Worm (Caenorhabditis elegans): Measurements from ENCODE around the gene ZK822.1.

The ZK822.1 gene

ce11 chrIV:11942313-11942712, 20.4 kb upstream of the ZK822.1 start, which contains the start of gene ZK829.1:
Gene ZK829.1, minus strand, starts transcription at chrIV:11942413.
- TF ChIP-seq mab-5 (tag; optimal IDR thresholded peaks at IDR 0.05): no peak
- no peak for TF ChIP-seq ceh-43 (GFP tag; optimal IDR thresholded peaks at IDR 0.05)
- no peak for TF ChIP-seq lin-13 (tag; optimal IDR thresholded peaks at IDR 0.05)
- TF ChIP-seq nhr-2 (tag; optimal IDR thresholded peaks at IDR 0.05): no peak
- TF ChIP-seq lsy-2 (tag; optimal IDR thresholded peaks at IDR 0.05): no peak
- TF ChIP-seq nhr-28 (tag; optimal IDR thresholded peaks at IDR 0.05): no peak
- no peak for TF ChIP-seq zip-8 (tag; optimal IDR thresholded peaks at IDR 0.05)
- TF ChIP-seq flh-1 (GFP tag; optimal IDR thresholded peaks at IDR 0.05): no peak
- TF ChIP-seq unc-120 (tag; optimal IDR thresholded peaks at IDR 0.05; ENCODE audit: poor library complexity, severe bottlenecking): no peak
- TF ChIP-seq tbx-8 (GFP tag; optimal IDR thresholded peaks at IDR 0.05): no peak
- TF ChIP-seq ces-1 (GFP tag; optimal IDR thresholded peaks at IDR 0.05): no peak
- no peak for TF ChIP-seq nhr-76 (tag; optimal IDR thresholded peaks at IDR 0.05)
- no peak for TF ChIP-seq unc-62 (GFP tag; optimal IDR thresholded peaks at IDR 0.05)
- no peak for TF ChIP-seq sptf-1 (tag; optimal IDR thresholded peaks at IDR 0.05)
- TF ChIP-seq ham-2 (GFP tag; optimal IDR thresholded peaks at IDR 0.05): no peak
- TF ChIP-seq mep-1 (tag; optimal IDR thresholded peaks at IDR 0.05): no peak
- no peak for TF ChIP-seq M03D4.4 (tag; optimal IDR thresholded peaks at IDR 0.05)
- TF ChIP-seq blmp-1 (tag; optimal IDR thresholded peaks at IDR 0.05): no peak
- TF ChIP-seq nhr-237 (tag; optimal IDR thresholded peaks at IDR 0.05): no peak

DNA sequence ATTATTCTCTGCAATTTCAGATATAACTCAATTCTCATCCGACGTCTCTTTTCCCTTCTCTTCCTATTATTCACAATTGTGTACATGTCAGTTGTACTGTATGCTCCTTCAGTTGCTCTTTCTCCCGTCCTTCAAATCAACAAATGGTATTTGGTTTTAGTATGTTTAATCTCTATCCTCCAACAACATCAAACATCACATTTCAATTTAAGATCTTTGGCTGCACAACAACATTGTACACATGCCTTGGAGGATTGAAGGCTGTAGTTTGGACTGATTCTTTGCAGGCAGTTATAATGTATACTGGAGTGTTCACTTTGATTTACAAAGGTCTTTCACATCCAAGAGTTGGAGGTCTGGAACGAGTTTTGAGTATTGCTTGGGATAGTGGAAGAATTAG, 16.6 kb upstream of the ZK822.1 start:
- TF ChIP-seq sptf-1 (tag; optimal IDR thresholded peaks at IDR 0.05) (no peak), blmp-1 (tag; optimal IDR thresholded peaks at IDR 0.05) (no peak), lin-32 (GFP tag; optimal IDR thresholded peaks at IDR 0.05) (no peak), drap-1 (GFP tag; optimal IDR thresholded peaks at IDR 0.05) (no peak), mls-2 (tag; optimal IDR thresholded peaks at IDR 0.05) (no peak), nhr-2 (tag; optimal IDR thresholded peaks at IDR 0.05) (no peak)

ce11 chrIV:11937087-11937486, 15.2 kb upstream of the ZK822.1 start, which contains the start of gene slc-5A12:
Gene slc-5A12, plus strand, starts transcription at chrIV:11937419.
- TF ChIP-seq sem-2 (GFP tag; optimal IDR thresholded peaks at IDR 0.05): no peak
- TF ChIP-seq mep-1 (tag; optimal IDR thresholded peaks at IDR 0.05): no peak
- no peak for TF ChIP-seq ceh-43 (GFP tag; optimal IDR thresholded peaks at IDR 0.05)
- TF ChIP-seq unc-39 (tag; optimal IDR thresholded peaks at IDR 0.05): no peak
- no peak for TF ChIP-seq mab-5 (tag; optimal IDR thresholded peaks at IDR 0.05)
- TF ChIP-seq drap-1 (GFP tag; optimal IDR thresholded peaks at IDR 0.05): no peak
- TF ChIP-seq lsy-2 (tag; optimal IDR thresholded peaks at IDR 0.05): no peak
- no peak for TF ChIP-seq M03D4.4 (tag; optimal IDR thresholded peaks at IDR 0.05)
- no peak for TF ChIP-seq zip-8 (tag; optimal IDR thresholded peaks at IDR 0.05)
- no peak for TF ChIP-seq ztf-11 (tag; optimal IDR thresholded peaks at IDR 0.05)
- no peak for TF ChIP-seq elt-1 (tag; optimal IDR thresholded peaks at IDR 0.05; ENCODE audit: borderline replicate concordance, insufficient read depth)
- no peak for TF ChIP-seq nhr-237 (tag; optimal IDR thresholded peaks at IDR 0.05)
- TF ChIP-seq unc-120 (tag; optimal IDR thresholded peaks at IDR 0.05; ENCODE audit: poor library complexity, severe bottlenecking): no peak
- TF ChIP-seq sptf-1 (tag; optimal IDR thresholded peaks at IDR 0.05): no peak
- no peak for TF ChIP-seq mls-2 (tag; optimal IDR thresholded peaks at IDR 0.05)
- no peak for TF ChIP-seq nhr-2 (tag; optimal IDR thresholded peaks at IDR 0.05)
- no peak for TF ChIP-seq ham-2 (GFP tag; optimal IDR thresholded peaks at IDR 0.05)

DNA sequence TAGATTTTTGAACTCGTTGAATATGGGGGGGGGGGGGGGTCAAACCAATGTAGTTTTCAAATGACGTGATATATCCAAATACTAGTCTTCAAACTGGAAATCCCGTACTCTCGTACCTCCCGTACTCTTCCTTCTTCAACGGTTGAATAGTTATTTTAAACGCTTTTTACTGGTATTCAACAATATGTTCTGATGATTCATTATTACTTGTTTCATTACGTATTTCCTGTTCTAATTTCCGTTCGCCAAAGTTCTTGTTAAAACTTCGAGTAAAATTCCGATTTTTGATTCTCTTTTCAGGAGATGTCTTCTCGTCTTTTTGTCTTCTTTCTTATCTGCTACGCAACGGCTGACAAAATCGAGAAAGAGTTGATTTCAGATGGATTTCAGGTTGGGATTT, 8.6 kb upstream of the ZK822.1 start, which contains the start of gene nhx-9:
nhx-9 (plus strand) TSS at position 301 of the 400 bp plus-strand sequence.
- TF ChIP-seq hlh-1 (tag; optimal IDR thresholded peaks at IDR 0.05) (no peak), blmp-1 (tag; optimal IDR thresholded peaks at IDR 0.05) (no peak), lsy-2 (tag; optimal IDR thresholded peaks at IDR 0.05) (no peak), ceh-83 (GFP tag; optimal IDR thresholded peaks at IDR 0.05) (no peak), ztf-11 (tag; optimal IDR thresholded peaks at IDR 0.05) (no peak), mls-2 (tag; optimal IDR thresholded peaks at IDR 0.05) (no peak), lin-32 (GFP tag; optimal IDR thresholded peaks at IDR 0.05) (no peak), pha-4 (tag; optimal IDR thresholded peaks at IDR 0.05) (no peak), M03D4.4 (tag; optimal IDR thresholded peaks at IDR 0.05) (no peak)

DNA sequence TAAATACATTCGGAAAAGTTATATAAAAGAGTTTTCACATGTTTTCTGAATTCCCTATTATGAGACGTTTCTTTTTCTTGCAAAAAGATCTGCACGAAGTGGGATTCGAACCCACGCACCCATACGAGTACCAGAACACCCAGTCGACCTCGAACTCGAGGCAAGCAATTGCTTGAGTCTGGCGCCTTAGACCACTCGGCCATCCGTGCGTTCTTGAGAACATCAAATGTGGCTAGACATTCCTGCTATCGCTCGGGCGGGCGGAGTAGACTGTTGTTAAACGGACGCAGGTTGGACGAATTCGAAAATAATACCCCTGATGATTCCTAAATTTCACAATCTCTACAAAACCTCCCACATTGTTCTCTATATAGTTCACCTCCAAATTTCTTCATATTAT, 6.5 kb upstream of the ZK822.1 start:
- peak; percentile 52 for TF ChIP-seq drap-1 (GFP tag; optimal IDR thresholded peaks at IDR 0.05)
- TF ChIP-seq ceh-83 (GFP tag; optimal IDR thresholded peaks at IDR 0.05): peak; percentile 71
- TF ChIP-seq M03D4.4 (tag; optimal IDR thresholded peaks at IDR 0.05): peak; percentile 63
- TF ChIP-seq lin-32 (GFP tag; optimal IDR thresholded peaks at IDR 0.05): peak; percentile 32
- no peak for TF ChIP-seq elt-3 (tag; optimal IDR thresholded peaks at IDR 0.05)
- peak; percentile 35 for TF ChIP-seq cnd-1 (tag; optimal IDR thresholded peaks at IDR 0.05)
- peak; percentile 33 for TF ChIP-seq unc-120 (tag; optimal IDR thresholded peaks at IDR 0.05; ENCODE audit: poor library complexity, severe bottlenecking)
- TF ChIP-seq mab-5 (tag; optimal IDR thresholded peaks at IDR 0.05): no peak
- TF ChIP-seq nhr-237 (tag; optimal IDR thresholded peaks at IDR 0.05): no peak
- TF ChIP-seq mls-2 (tag; optimal IDR thresholded peaks at IDR 0.05): peak; percentile 59
- peak; percentile 26 for TF ChIP-seq sptf-1 (tag; optimal IDR thresholded peaks at IDR 0.05)
- TF ChIP-seq ham-2 (GFP tag; optimal IDR thresholded peaks at IDR 0.05): peak; percentile 68
- TF ChIP-seq sem-2 (GFP tag; optimal IDR thresholded peaks at IDR 0.05): peak; percentile 58

All from whole organism, mixed stage, embryonic.